Fruit fly (Drosophila melanogaster) whole organism, embryonic: ENCODE results near the gene Awh.

ENCODE experiments used
- B-H2 ChIP-seq: fragments of 200-800 bp; sonication (Bioruptor generic); optimal IDR thresholded peaks from 2 replicates; lab custom pipeline; 2018; ENCODE audit warnings: missing biosample characterization, mild to moderate bottlenecking, missing genetic modification characterization
- Bdp1 ChIP-seq: fragments of 200-800 bp; sonication (Bioruptor generic); optimal IDR thresholded peaks from 3 replicates; lab custom pipeline; 2016; ENCODE audit warnings: missing biosample characterization, missing genetic modification characterization
- Bteb2 ChIP-seq: fragments of 200-800 bp; sonication (Bioruptor generic); optimal IDR thresholded peaks from 2 replicates; lab custom pipeline; 2016; ENCODE audit warnings: missing biosample characterization, missing genetic modification characterization
- CG11398 ChIP-seq: fragments of 200-800 bp; sonication (Bioruptor generic); optimal IDR thresholded peaks from 2 replicates; lab custom pipeline; 2016; ENCODE audit warnings: missing biosample characterization, missing genetic modification characterization
- CG11456 ChIP-seq: fragments of 200-800 bp; sonication (Bioruptor generic); IDR thresholded peaks from 3 replicates; pipeline ENCODE4 v1.3.6; 2022; ENCODE audit warnings: missing biosample characterization, missing genetic modification characterization
- CG13424 ChIP-seq: fragments of 200-800 bp; sonication (Bioruptor generic); optimal IDR thresholded peaks from 2 replicates; lab custom pipeline; 2019; ENCODE audit warnings: missing biosample characterization, mild to moderate bottlenecking, missing genetic modification characterization, moderate library complexity
- CG13624 ChIP-seq: fragments of 200-800 bp; sonication (Bioruptor generic); optimal IDR thresholded peaks from 2 replicates; lab custom pipeline; 2016; ENCODE audit warnings: missing biosample characterization, missing genetic modification characterization
- CG15011 ChIP-seq: fragments of 200-800 bp; sonication (Bioruptor generic); optimal IDR thresholded peaks from 3 replicates; lab custom pipeline; 2018; ENCODE audit warnings: missing biosample characterization, mild to moderate bottlenecking, missing genetic modification characterization
- CG15269 ChIP-seq: fragments of 200-800 bp; sonication (Bioruptor generic); optimal IDR thresholded peaks from 2 replicates; lab custom pipeline; 2018; ENCODE audit warnings: missing biosample characterization, mild to moderate bottlenecking, missing genetic modification characterization, moderate library complexity
- CG15601 ChIP-seq: fragments of 200-800 bp; sonication (Bioruptor generic); optimal IDR thresholded peaks from 3 replicates; lab custom pipeline; 2019; ENCODE audit warnings: missing biosample characterization, mild to moderate bottlenecking, missing genetic modification characterization, moderate library complexity
- CG16779 ChIP-seq: fragments of 200-800 bp; sonication (Bioruptor generic); IDR thresholded peaks from 2 replicates; pipeline ENCODE4 v1.3.6; 2022; ENCODE audit warnings: missing biosample characterization, missing genetic modification characterization
- CG1832 ChIP-seq: fragments of 200-800 bp; sonication (Bioruptor generic); optimal IDR thresholded peaks from 2 replicates; lab custom pipeline; 2017; ENCODE audit warnings: missing biosample characterization, mild to moderate bottlenecking, missing genetic modification characterization, inconsistent platforms
- CG18764 ChIP-seq: fragments of 200-800 bp; sonication (Bioruptor generic); optimal IDR thresholded peaks from 3 replicates; lab custom pipeline; 2016; ENCODE audit warnings: missing biosample characterization, missing genetic modification characterization
- CG2116 ChIP-seq: fragments of 200-800 bp; sonication (Bioruptor generic); optimal IDR thresholded peaks from 3 replicates; lab custom pipeline; 2018; ENCODE audit warnings: missing biosample characterization, mild to moderate bottlenecking, missing genetic modification characterization
- CG2202 ChIP-seq: fragments of 200-800 bp; sonication (Bioruptor generic); optimal IDR thresholded peaks from 2 replicates; lab custom pipeline; 2018; ENCODE audit warnings: missing biosample characterization, mild to moderate bottlenecking, missing genetic modification characterization
- CG2712 ChIP-seq: fragments of 200-800 bp; optimal IDR thresholded peaks from 3 replicates; lab custom pipeline; 2019; ENCODE audit warnings: missing biosample characterization, mild to moderate bottlenecking, missing genetic modification characterization, moderate library complexity
- CG31388 ChIP-seq: fragments of 200-800 bp; sonication (Bioruptor generic); optimal IDR thresholded peaks from 2 replicates; lab custom pipeline; 2016; ENCODE audit warnings: missing biosample characterization, missing genetic modification characterization
- CG31441 ChIP-seq: fragments of 200-800 bp; sonication (Bioruptor generic); IDR thresholded peaks from 2 replicates; pipeline ENCODE4 v1.3.6; 2022; ENCODE audit warnings: missing biosample characterization, missing genetic modification characterization
- CG4282 ChIP-seq: fragments of 200-800 bp; sonication (Bioruptor generic); optimal IDR thresholded peaks from 2 replicates; lab custom pipeline; 2016; ENCODE audit warnings: missing biosample characterization, missing genetic modification characterization
- CG7963 ChIP-seq: fragments of 200-800 bp; sonication (Bioruptor generic); IDR thresholded peaks from 3 replicates; pipeline ENCODE4 v1.3.6; 2022; ENCODE audit warnings: missing biosample characterization, missing genetic modification characterization; ENCODE audit not compliant: partially characterized antibody
- CHES-1-like ChIP-seq: fragments of 200-800 bp; sonication (Bioruptor generic); optimal IDR thresholded peaks from 2 replicates; lab custom pipeline; 2016; ENCODE audit warnings: missing biosample characterization, missing genetic modification characterization
- CrebB ChIP-seq: fragments of 200-800 bp; sonication (Bioruptor generic); optimal IDR thresholded peaks from 3 replicates; lab custom pipeline; 2018; ENCODE audit warnings: missing biosample characterization, mild to moderate bottlenecking, missing genetic modification characterization
- E2f1 ChIP-seq: fragments of 200-800 bp; sonication (Bioruptor generic); IDR thresholded peaks from 2 replicates; pipeline ENCODE4 v1.3.6; 2022; ENCODE audit warnings: missing biosample characterization, missing genetic modification characterization
- ERR ChIP-seq: fragments of 200-800 bp; sonication (Bioruptor generic); optimal IDR thresholded peaks from 2 replicates; lab custom pipeline; 2016; ENCODE audit warnings: missing biosample characterization, missing genetic modification characterization
- Elba2 ChIP-seq: fragments of 200-800 bp; sonication (Bioruptor generic); optimal IDR thresholded peaks from 3 replicates; lab custom pipeline; 2016; ENCODE audit warnings: missing biosample characterization, missing genetic modification characterization
- Ets97D ChIP-seq: fragments of 200-800 bp; sonication (Bioruptor generic); optimal IDR thresholded peaks from 3 replicates; lab custom pipeline; 2016; ENCODE audit warnings: missing biosample characterization, missing genetic modification characterization
- Gsc ChIP-seq: fragments of 200-800 bp; sonication (Bioruptor generic); IDR thresholded peaks from 2 replicates; pipeline ENCODE4 v1.3.6; 2022; ENCODE audit warnings: missing biosample characterization, missing genetic modification characterization
- H2.0 ChIP-seq: fragments of 200-800 bp; sonication (Bioruptor generic); IDR thresholded peaks from 2 replicates; pipeline ENCODE4 v1.3.6; 2022; ENCODE audit warnings: missing biosample characterization, missing genetic modification characterization
- Hmr ChIP-seq: fragments of 200-800 bp; sonication (Bioruptor generic); optimal IDR thresholded peaks from 3 replicates; lab custom pipeline; 2017; ENCODE audit warnings: mild to moderate bottlenecking, missing biosample characterization, missing genetic modification reagents, missing genetic modification characterization
- Myb ChIP-seq: fragments of 200-800 bp; sonication (Bioruptor generic); optimal IDR thresholded peaks from 2 replicates; lab custom pipeline; 2016; ENCODE audit warnings: missing biosample characterization, missing genetic modification characterization
- NK7.1 ChIP-seq: fragments of 200-800 bp; sonication (Bioruptor generic); optimal IDR thresholded peaks from 3 replicates; lab custom pipeline; 2016; ENCODE audit warnings: missing biosample characterization, missing genetic modification characterization
- Nf-YC ChIP-seq: fragments of 200-800 bp; optimal IDR thresholded peaks from 3 replicates; lab custom pipeline; 2019; ENCODE audit warnings: missing biosample characterization, mild to moderate bottlenecking, missing genetic modification characterization, moderate library complexity
- Pdp1 ChIP-seq, 2 experiments: fragments of 200-800 bp; sonication (Bioruptor generic); optimal IDR thresholded peaks; 3 replicates each; lab custom pipeline; 2016; ENCODE audit warnings: missing biosample characterization in 2 of 2, missing genetic modification characterization in 2 of 2, mild to moderate bottlenecking in 1 of 2, moderate library complexity in 1 of 2
- Side ChIP-seq: fragments of 200-800 bp; sonication (Bioruptor generic); optimal IDR thresholded peaks from 2 replicates; lab custom pipeline; 2016; ENCODE audit warnings: missing biosample characterization, missing genetic modification characterization
- abd-A ChIP-seq: fragments of 200-800 bp; sonication (Bioruptor generic); optimal IDR thresholded peaks from 3 replicates; lab custom pipeline; 2019; ENCODE audit warnings: missing biosample characterization, mild to moderate bottlenecking, missing genetic modification characterization, moderate library complexity
- ara ChIP-seq: fragments of 200-800 bp; sonication (Bioruptor generic); IDR thresholded peaks from 2 replicates; pipeline ENCODE4 v1.3.6; 2022; ENCODE audit warnings: missing biosample characterization, missing genetic modification characterization
- bsh ChIP-seq, 2 experiments: fragments of 200-800 bp; sonication (Bioruptor generic); optimal IDR thresholded peaks; 2 replicates each; lab custom pipeline; 2017 to 2018; ENCODE audit warnings: mild to moderate bottlenecking in 2 of 2, missing biosample characterization in 2 of 2, missing genetic modification characterization in 2 of 2, moderate library complexity in 1 of 2
- btn ChIP-seq: fragments of 200-800 bp; sonication (Bioruptor generic); optimal IDR thresholded peaks from 2 replicates; lab custom pipeline; 2016; ENCODE audit warnings: missing biosample characterization, missing genetic modification characterization
- danr ChIP-seq: fragments of 200-800 bp; sonication (Bioruptor generic); IDR thresholded peaks from 2 replicates; pipeline ENCODE4 v1.3.6; 2022; ENCODE audit warnings: missing biosample characterization, missing genetic modification characterization
- eve ChIP-seq, 2 experiments: fragments of >200 bp; optimal IDR thresholded peaks; 2 replicates each; lab custom pipeline; 2017; ENCODE audit warnings: missing biosample characterization in 2 of 2, missing genetic modification characterization in 2 of 2
- ewg ChIP-seq: fragments of 200-800 bp; sonication (Bioruptor generic); optimal IDR thresholded peaks from 3 replicates; lab custom pipeline; 2017; ENCODE audit warnings: mild to moderate bottlenecking, missing biosample characterization, missing genetic modification reagents, missing genetic modification characterization
- gsb ChIP-seq: fragments of 200-800 bp; sonication (Bioruptor generic); IDR thresholded peaks from 2 replicates; pipeline ENCODE4 v1.3.6; 2022; ENCODE audit warnings: missing biosample characterization, missing genetic modification characterization
- hkb ChIP-seq, 2 experiments: fragments of 200-800 bp in 1 of 2; fragments of >200 bp in 1 of 2; sonication (Bioruptor generic) in 1 of 2; IDR thresholded peaks in 1 of 2; optimal IDR thresholded peaks in 1 of 2; 2 replicates each; pipeline versions ENCODE4 v1.3.6 to Lab custom; 2017 to 2022; ENCODE audit warnings: missing biosample characterization in 1 of 2, missing genetic modification characterization in 1 of 2
- ind ChIP-seq: fragments of 200-800 bp; sonication (Bioruptor generic); optimal IDR thresholded peaks from 3 replicates; lab custom pipeline; 2016; ENCODE audit warnings: missing biosample characterization, missing genetic modification characterization
- insv ChIP-seq, 2 experiments: fragments of 200-800 bp; sonication (Bioruptor generic); optimal IDR thresholded peaks; 3 replicates each; lab custom pipeline; 2016 to 2018; ENCODE audit warnings: missing biosample characterization in 2 of 2, missing genetic modification characterization in 2 of 2
- klu ChIP-seq: fragments of 200-800 bp; sonication (Bioruptor generic); IDR thresholded peaks from 2 replicates; pipeline ENCODE4 v1.3.6; 2022; ENCODE audit warnings: missing biosample characterization, missing genetic modification characterization
- scrt ChIP-seq: fragments of 200-800 bp; sonication (Bioruptor generic); optimal IDR thresholded peaks from 2 replicates; lab custom pipeline; 2018; ENCODE audit warnings: missing biosample characterization, mild to moderate bottlenecking, missing genetic modification characterization, moderate library complexity
- sqz ChIP-seq: fragments of 200-800 bp; sonication (Bioruptor generic); optimal IDR thresholded peaks from 3 replicates; lab custom pipeline; 2018; ENCODE audit warnings: missing biosample characterization, mild to moderate bottlenecking, missing genetic modification characterization
- ssp ChIP-seq: fragments of 200-800 bp; sonication (Bioruptor generic); IDR thresholded peaks from 2 replicates; pipeline ENCODE4 v1.3.6; 2022; ENCODE audit warnings: missing biosample characterization, missing genetic modification characterization
- unc-4 ChIP-seq: fragments of 200-800 bp; sonication (Bioruptor generic); IDR thresholded peaks from 2 replicates; pipeline ENCODE4 v1.3.6; 2022; ENCODE audit warnings: missing biosample characterization, missing genetic modification characterization; ENCODE audit not compliant: partially characterized antibody
- usp ChIP-seq: fragments of >200 bp; optimal IDR thresholded peaks from 2 replicates; lab custom pipeline; 2017; ENCODE audit warnings: missing biosample characterization, missing genetic modification characterization

Gene Awh

DNA sequence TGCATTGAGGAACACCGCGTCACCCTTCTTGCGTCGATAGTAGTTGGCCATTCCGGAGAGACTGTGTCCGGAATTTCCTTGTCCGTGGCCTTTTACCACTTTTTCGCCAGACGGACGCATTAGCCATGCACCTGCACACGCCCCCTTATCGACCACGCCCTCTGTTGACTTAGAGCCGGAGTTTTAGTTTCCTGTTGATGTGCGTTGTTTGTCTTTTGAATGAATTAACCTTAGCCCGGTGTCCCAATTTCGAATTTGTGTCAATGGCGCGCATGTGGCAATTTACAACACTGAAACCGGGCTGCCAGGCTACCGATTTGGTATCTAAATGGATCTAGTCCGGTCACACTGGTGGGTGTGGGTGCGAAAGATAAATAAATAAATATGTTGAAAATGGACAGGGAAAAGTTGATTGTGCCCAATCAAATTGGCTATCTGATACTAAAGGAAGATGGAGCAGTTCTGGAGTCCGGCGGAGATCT lies 50.6 kb downstream of the Awh start, which contains the start of the genes Gr63a and Lamtor4 (continued):
- peak; percentile 55 for TF ChIP-seq Hmr
- no peak for TF ChIP-seq ind (GFP tag; lab: Kevin White, UChicago)
- TF ChIP-seq CG11456 (GFP tag; lab: Robert Waterston, UW): no peak
- no peak for TF ChIP-seq ssp (GFP tag; lab: Robert Waterston, UW)
- no peak for TF ChIP-seq CG4282 (GFP tag; lab: Kevin White, UChicago)
- no peak for TF ChIP-seq danr (GFP tag; lab: Robert Waterston, UW)
- TF ChIP-seq klu (GFP tag; lab: Robert Waterston, UW): peak; percentile 36; the same call in 1 of the 2 replicates
- no peak for TF ChIP-seq usp
- peak in 1 of 2 experiments; percentile 22 for TF ChIP-seq Pdp1 (GFP tag; optimal IDR thresholded peaks at IDR 0.05; lab: Kevin White, UChicago)
- peak; percentile 6 for TF ChIP-seq CG13424
- peak; percentile 32 for TF ChIP-seq Nf-YC
- no peak for TF ChIP-seq CG31441
- no peak for TF ChIP-seq Bteb2 (GFP tag; lab: Kevin White, UChicago)
- peak; percentile 24 for TF ChIP-seq btn (GFP tag; lab: Kevin White, UChicago)
- no peak for TF ChIP-seq Elba2 (GFP tag; lab: Kevin White, UChicago)
- TF ChIP-seq hkb (optimal IDR thresholded peaks at IDR 0.05; lab: Kevin White, UChicago): no peak
- TF ChIP-seq hkb (GFP tag; IDR thresholded peaks at IDR 0.05; lab: Robert Waterston, UW): 0 out of 2 replicates have a peak, but pooled peaks have one; percentile 7
- TF ChIP-seq Side (GFP tag; lab: Kevin White, UChicago): no peak
- TF ChIP-seq CG15011 (GFP tag; lab: Kevin White, UChicago): no peak
- TF ChIP-seq CG2202: no peak
- no peak for TF ChIP-seq CG7963 (GFP tag; lab: Robert Waterston, UW)
- TF ChIP-seq ERR: peak; percentile 6
- no peak for TF ChIP-seq CG16779 (GFP tag; lab: Robert Waterston, UW)
- TF ChIP-seq H2.0 (GFP tag; lab: Robert Waterston, UW): no peak
- TF ChIP-seq CG15269 (tag; lab: Kevin White, UChicago): no peak
- TF ChIP-seq unc-4: no peak
- TF ChIP-seq CG18764 (GFP tag; lab: Kevin White, UChicago): no peak
- TF ChIP-seq Gsc (GFP tag; lab: Robert Waterston, UW): no peak
- TF ChIP-seq CG31388 (GFP tag; lab: Kevin White, UChicago): no peak
- no peak for TF ChIP-seq CrebB (tag; lab: Kevin White, UChicago)
- TF ChIP-seq ara (GFP tag; lab: Robert Waterston, UW): no peak
- no peak for TF ChIP-seq CG1832 (GFP tag; lab: Kevin White, UChicago)
- TF ChIP-seq ewg (GFP tag; lab: Kevin White, UChicago): no peak
- TF ChIP-seq eve (GFP tag; optimal IDR thresholded peaks at IDR 0.05; lab: Kevin White, UChicago): no peak
- peak; percentile 50 for TF ChIP-seq B-H2 (GFP tag; lab: Kevin White, UChicago)
- TF ChIP-seq insv (GFP tag; optimal IDR thresholded peaks at IDR 0.05; lab: Kevin White, UChicago): no peak
- peak; percentile 25 for TF ChIP-seq Bdp1 (GFP tag; lab: Kevin White, UChicago)
- no peak for TF ChIP-seq bsh (GFP tag; optimal IDR thresholded peaks at IDR 0.05; lab: Kevin White, UChicago)
- TF ChIP-seq CHES-1-like (GFP tag; lab: Kevin White, UChicago): peak; percentile 37
- TF ChIP-seq CG2712 (tag; lab: Kevin White, UChicago): peak; percentile 9
- TF ChIP-seq sqz (GFP tag; lab: Kevin White, UChicago): no peak
- TF ChIP-seq NK7.1 (GFP tag; lab: Kevin White, UChicago): no peak
- TF ChIP-seq abd-A (tag; lab: Kevin White, UChicago): no peak
- no peak for TF ChIP-seq E2f1 (GFP tag; lab: Robert Waterston, UW)
- peak; percentile 73 for TF ChIP-seq Ets97D
- TF ChIP-seq CG15601 (tag; lab: Kevin White, UChicago): peak; percentile 34
- peak; percentile 69 for TF ChIP-seq CG2116 (GFP tag; lab: Kevin White, UChicago)
- peak; percentile 47 for TF ChIP-seq Myb
- TF ChIP-seq gsb: no peak
- peak; percentile 0 for TF ChIP-seq CG11398 (GFP tag; lab: Kevin White, UChicago)
- TF ChIP-seq scrt (GFP tag; lab: Kevin White, UChicago): no peak
- TF ChIP-seq CG13624 (GFP tag; lab: Kevin White, UChicago): peak; percentile 57
